Worm (Caenorhabditis elegans): ENCODE results near the gene rbm-34.
A peak's percentile ranks its signal among the peaks of the same experiment; 100 is the strongest.

Gene rbm-34

DNA sequence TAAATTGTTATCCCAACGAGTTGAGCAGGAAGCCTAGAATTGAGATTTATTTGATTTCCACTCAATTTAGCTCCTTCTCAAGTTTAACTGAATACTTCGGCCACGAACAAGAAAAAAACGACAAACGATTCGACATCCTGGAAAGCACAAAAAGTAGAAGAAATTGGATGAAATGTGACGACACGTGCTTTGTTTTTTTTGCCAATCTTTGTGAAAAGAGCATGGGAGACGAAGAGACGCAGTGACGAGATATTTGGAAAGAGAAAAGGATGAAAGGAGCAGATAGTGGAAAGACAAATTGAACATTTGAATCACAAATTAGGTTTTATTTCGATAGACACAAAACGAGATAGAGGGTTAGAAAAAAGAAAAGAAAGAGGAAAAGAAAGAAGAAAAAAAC, 29.3 kb downstream of the rbm-34 start:
- no peak for TF ChIP-seq F13H6.1 (tag; optimal IDR thresholded peaks at IDR 0.05)
- TF ChIP-seq unc-42 (tag; optimal IDR thresholded peaks at IDR 0.05), result peak; percentile 91
- no peak for TF ChIP-seq dmd-4 (tag; optimal IDR thresholded peaks at IDR 0.05; ENCODE audit: borderline replicate concordance)

- TF ChIP-seq elt-4 (tag; optimal IDR thresholded peaks at IDR 0.05) (no peak), nfya-1 (tag; optimal IDR thresholded peaks at IDR 0.05) (peak; percentile 88)
These were observed 35.3 kb downstream of the rbm-34 start for ce11 chrIV:12120536-12120935.

ce11 chrIV:12121076-12121475, 35.9 kb downstream of the rbm-34 start, which contains the start of the genes ddb-1 and M18.6:
Gene ddb-1 (minus strand): TSS chrIV:12121165.
Gene M18.6 (plus strand): TSS chrIV:12121310.
- TF ChIP-seq nfya-1 (tag; optimal IDR thresholded peaks at IDR 0.05), result peak; percentile 26
- TF ChIP-seq ceh-22 (tag; optimal IDR thresholded peaks at IDR 0.05), result no peak

DNA sequence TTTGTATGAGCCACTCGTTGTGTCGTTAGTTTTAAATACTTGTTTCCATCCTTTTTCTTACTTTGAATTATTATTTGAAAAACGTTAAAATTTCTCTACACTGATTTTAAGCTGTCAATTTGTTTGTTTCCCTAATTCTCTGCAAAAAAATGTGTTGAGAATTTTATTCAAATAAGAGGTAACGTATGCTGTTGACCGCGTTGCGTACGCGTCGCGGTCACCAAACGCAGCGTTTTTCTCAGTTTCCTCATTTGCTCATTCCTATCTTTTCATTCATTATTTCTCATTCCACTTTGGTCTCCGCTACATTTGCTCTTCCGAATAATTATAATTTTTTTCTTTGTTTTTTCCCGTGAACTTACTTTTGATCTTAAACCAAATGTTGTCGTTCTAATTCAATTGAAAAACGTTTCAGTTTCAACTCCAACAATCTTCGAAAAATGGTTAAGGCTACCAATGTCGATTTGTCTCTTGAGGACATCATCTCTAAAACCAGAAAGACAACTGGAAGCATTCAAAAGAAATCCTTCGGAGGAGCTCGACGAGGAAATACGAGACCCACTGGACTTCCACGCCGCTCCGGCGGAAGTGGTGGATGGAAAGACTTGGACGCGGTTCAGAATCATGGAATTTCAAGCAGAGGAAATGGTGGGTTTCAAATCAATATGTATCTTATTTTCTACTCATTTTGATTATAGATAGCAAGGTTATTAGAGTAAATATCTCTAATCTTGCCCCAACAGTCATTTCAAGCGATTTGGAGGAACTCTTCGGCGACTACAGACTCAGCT, 37.8 kb downstream of the rbm-34 start, which contains the start of gene aly-3:
Gene aly-3, plus strand, starts transcription at position 409 of the 791 bp plus-strand sequence.
- TF ChIP-seq F13H6.1 (tag; optimal IDR thresholded peaks at IDR 0.05), result no peak
- peak; percentile 19 for TF ChIP-seq tbx-2 (tag; optimal IDR thresholded peaks at IDR 0.05)
- TF ChIP-seq nfya-1 (tag; optimal IDR thresholded peaks at IDR 0.05), result peak; percentile 11

DNA sequence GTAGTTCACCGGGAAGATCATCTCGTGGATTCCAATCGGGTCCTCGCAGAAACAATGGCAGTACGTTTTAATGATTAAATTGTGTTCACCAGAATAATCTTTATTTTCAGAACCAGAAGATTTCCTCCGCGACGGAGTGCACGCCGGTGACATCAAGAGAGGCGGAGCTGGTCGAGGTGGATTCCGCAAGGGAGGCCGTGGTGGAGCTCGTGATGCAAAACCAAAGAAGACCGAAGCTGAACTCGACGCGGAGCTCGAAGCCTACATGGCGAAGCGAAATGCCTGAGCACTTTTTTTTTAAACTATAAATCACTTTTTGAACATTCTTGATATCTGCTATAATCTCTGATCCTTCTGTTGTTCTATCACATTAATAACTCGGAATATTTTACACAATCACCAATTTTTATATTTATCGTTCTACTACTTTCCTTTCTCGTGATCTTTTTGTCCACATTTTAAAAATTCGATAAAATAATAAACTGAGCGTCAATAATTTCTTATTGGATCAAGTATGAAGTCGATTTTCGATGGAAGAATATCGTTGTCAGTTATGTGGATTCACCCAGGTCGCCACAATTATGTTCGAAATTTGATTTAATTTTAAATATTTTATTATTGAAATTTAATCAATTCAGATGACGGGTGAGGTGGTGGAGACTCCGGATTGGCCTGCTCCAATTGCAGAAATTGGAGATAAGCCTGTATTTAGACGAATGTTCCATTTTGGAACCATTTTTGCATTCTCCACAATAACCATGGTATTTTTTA, 39.3 kb downstream of the rbm-34 start, which contains the start of gene dhhc-6:
Gene dhhc-6, plus strand, starts transcription at position 639 of the 771 bp plus-strand sequence.
- TF ChIP-seq hlh-15 (tag; optimal IDR thresholded peaks at IDR 0.05) (no peak), ztf-16 (tag; optimal IDR thresholded peaks at IDR 0.05) (no peak), che-1 (tag; optimal IDR thresholded peaks at IDR 0.05) (no peak), madf-2 (tag; optimal IDR thresholded peaks at IDR 0.05) (no peak), ceh-45 (GFP tag; IDR thresholded peaks at IDR 0.05) (no peak), ceh-48 (tag; optimal IDR thresholded peaks at IDR 0.05) (no peak)

DNA sequence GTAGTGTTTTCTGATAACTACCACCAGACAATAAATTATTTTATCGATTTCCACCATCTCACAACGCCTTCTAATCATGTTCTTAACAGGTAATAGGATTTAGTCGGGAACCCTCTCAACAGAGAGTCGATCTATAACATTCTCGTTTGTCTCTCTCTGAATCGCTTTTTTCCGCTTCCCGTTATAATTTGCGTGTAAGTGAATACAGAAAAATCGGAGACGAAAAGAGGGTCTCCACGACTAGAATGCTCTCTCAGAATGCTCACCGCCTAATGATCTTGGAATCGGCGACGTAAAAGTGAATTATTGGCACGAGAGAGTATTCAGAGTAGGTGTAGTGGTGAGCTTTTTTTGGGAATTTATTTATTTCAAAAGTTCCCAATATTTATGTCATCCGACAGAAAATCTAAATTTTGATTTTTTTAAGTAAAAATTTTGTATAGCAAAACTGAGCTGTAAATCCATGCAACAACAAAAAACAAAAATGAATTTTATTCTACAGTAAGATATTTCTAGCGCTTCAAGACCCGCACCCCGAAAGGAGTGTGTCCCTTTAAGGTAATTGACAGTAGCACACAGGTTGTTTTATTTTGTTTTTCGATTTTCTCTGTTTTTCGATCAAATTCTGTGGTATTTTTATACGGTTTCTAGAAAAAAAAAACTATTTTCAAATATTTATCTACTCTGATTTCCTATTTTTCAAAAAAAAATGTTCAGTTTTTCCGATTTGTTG, 41.7 kb downstream of the rbm-34 start:
- TF ChIP-seq unc-42 (tag; optimal IDR thresholded peaks at IDR 0.05) (peak; percentile 71), npax-4 (tag; optimal IDR thresholded peaks at IDR 0.05) (no peak), dve-1 (tag; optimal IDR thresholded peaks at IDR 0.05) (no peak)

- TF ChIP-seq hlh-30 (tag; optimal IDR thresholded peaks at IDR 0.05; ENCODE audit: insufficient read depth) (no peak), nfya-1 (tag; optimal IDR thresholded peaks at IDR 0.05) (peak; percentile 10), npax-4 (tag; optimal IDR thresholded peaks at IDR 0.05) (no peak)
These were observed 42.6 kb downstream of the rbm-34 start for ce11 chrIV:12127838-12128237.

DNA sequence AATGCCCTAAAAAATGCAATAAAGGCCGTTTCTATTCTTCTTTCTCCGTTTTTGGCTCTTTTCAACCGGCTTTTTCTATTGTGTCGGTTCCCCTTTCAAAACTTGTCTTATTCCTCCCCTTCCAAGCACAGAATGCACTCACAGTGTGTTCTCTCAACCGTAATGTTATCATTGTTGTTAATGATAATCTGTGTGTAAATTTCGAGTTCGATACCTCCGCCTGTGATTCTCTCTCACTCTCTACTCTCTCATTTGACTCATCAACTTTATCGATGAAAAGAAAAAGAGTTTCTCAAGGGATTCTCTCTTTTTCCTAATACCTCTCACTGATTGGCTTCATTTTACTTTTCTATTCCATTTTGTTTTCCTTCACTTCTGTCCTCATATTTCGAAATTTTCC, 43.5 kb downstream of the rbm-34 start:
- TF ChIP-seq unc-55 (GFP tag; optimal IDR thresholded peaks at IDR 0.05), result no peak
- TF ChIP-seq ceh-34 (tag; optimal IDR thresholded peaks at IDR 0.05), result no peak
- no peak for TF ChIP-seq tbx-2 (tag; optimal IDR thresholded peaks at IDR 0.05)
- TF ChIP-seq sox-2 (GFP tag; IDR thresholded peaks at IDR 0.05), result no peak
- TF ChIP-seq mec-3 (tag; optimal IDR thresholded peaks at IDR 0.05; ENCODE audit: borderline replicate concordance), result no peak
- no peak for TF ChIP-seq ceh-24 (tag; optimal IDR thresholded peaks at IDR 0.05)
- TF ChIP-seq pat-9 (tag; optimal IDR thresholded peaks at IDR 0.05), result no peak
- no peak for TF ChIP-seq pha-4 (tag; optimal IDR thresholded peaks at IDR 0.05)
- TF ChIP-seq fax-1 (tag; optimal IDR thresholded peaks at IDR 0.05), result no peak
- TF ChIP-seq sdc-2 (tag; optimal IDR thresholded peaks at IDR 0.05), result no peak
- no peak for TF ChIP-seq dmd-4 (tag; optimal IDR thresholded peaks at IDR 0.05; ENCODE audit: borderline replicate concordance)
- no peak for TF ChIP-seq zip-5 (tag; optimal IDR thresholded peaks at IDR 0.05)
- no peak for TF ChIP-seq madf-2 (tag; optimal IDR thresholded peaks at IDR 0.05)
- TF ChIP-seq rnt-1 (tag; optimal IDR thresholded peaks at IDR 0.05), result no peak
- TF ChIP-seq unc-86 (tag; optimal IDR thresholded peaks at IDR 0.05), result no peak
- no peak for TF ChIP-seq ztf-16 (tag; optimal IDR thresholded peaks at IDR 0.05)
- no peak for TF ChIP-seq hlh-15 (tag; optimal IDR thresholded peaks at IDR 0.05)
- TF ChIP-seq hlh-30 (tag; optimal IDR thresholded peaks at IDR 0.05; ENCODE audit: insufficient read depth), result no peak
